Fruit fly (Drosophila melanogaster): Measurements from ENCODE around the gene Flo2.

Gene Flo2

dm6 chrX:14955050-14955783 lies 116.0 kb downstream of the Flo2 start, which contains the start of the genes CG9030 and eag:
CG9030 (minus strand) TSS chrX:14955100.
eag (plus strand) TSS chrX:14955477.
- no peak for TF ChIP-seq Sin3A (optimal IDR thresholded peaks at IDR 0.05)
- TF ChIP-seq h (optimal IDR thresholded peaks at IDR 0.05), result no peak
- no peak for TF ChIP-seq insv (optimal IDR thresholded peaks at IDR 0.05)
- no peak for TF ChIP-seq psq (optimal IDR thresholded peaks at IDR 0.05)
- TF ChIP-seq ttk (optimal IDR thresholded peaks at IDR 0.05), result no peak
- TF ChIP-seq Myc (optimal IDR thresholded peaks at IDR 0.05), result no peak

- TF ChIP-seq psq (optimal IDR thresholded peaks at IDR 0.05) (no peak), insv (optimal IDR thresholded peaks at IDR 0.05) (no peak), h (optimal IDR thresholded peaks at IDR 0.05) (no peak), Sin3A (optimal IDR thresholded peaks at IDR 0.05) (no peak), ttk (optimal IDR thresholded peaks at IDR 0.05) (no peak), Myc (optimal IDR thresholded peaks at IDR 0.05) (no peak)
Measured at dm6 chrX:14960856-14961255, 121.7 kb downstream of the Flo2 start.

All from Kc167 (cell line).